Worm (Caenorhabditis elegans): ENCODE measurements around the gene mlc-4.

DNA sequence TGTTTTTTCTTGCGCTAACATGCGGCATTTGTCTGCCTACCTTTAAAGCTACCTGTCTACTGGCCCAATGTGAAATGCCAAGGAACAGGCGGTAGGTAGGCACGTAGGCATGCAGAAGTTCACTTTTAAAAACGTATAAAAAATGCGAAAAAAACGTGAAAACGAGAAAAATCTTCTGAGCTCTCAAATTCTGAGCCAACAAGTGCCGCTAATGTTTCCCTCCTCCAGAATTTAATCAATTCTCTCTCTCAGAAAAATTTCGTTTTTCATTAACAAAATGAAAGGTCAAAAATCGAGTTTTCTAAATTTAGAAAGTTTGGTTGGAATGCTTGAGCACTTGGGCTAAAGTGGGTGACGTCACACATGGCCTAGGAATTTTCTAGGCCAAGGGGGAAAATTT lies 11.1 kb downstream of the mlc-4 start:
- TF ChIP-seq ceh-13 (GFP tag; optimal IDR thresholded peaks at IDR 0.05) = no peak
- TF ChIP-seq F13C5.2 (tag; optimal IDR thresholded peaks at IDR 0.05) = no peak
- no peak for TF ChIP-seq ama-1 (optimal IDR thresholded peaks at IDR 0.05)
- no peak for TF ChIP-seq tbx-11 (GFP tag; IDR thresholded peaks at IDR 0.05)
- no peak for TF ChIP-seq hmg-4 (GFP tag; optimal IDR thresholded peaks at IDR 0.05)
- TF ChIP-seq flt-1 (GFP tag; IDR thresholded peaks at IDR 0.05) = no peak

Measured in whole organism, early embryonic.